Worm (Caenorhabditis elegans) whole organism, early embryonic: Measurements from ENCODE around the gene abu-6.

Experiments
- B0310.2 ChIP-seq: sonication (generic microtip); optimal IDR thresholded peaks from 2 replicates; lab custom pipeline; 2016; ENCODE audit warnings: mild to moderate bottlenecking, missing genetic modification characterization, missing compliant biosample characterization
- F13C5.2 ChIP-seq: sonication (generic microtip); optimal IDR thresholded peaks from 2 replicates; lab custom pipeline; 2017; ENCODE audit warnings: mild to moderate bottlenecking, missing genetic modification characterization, inconsistent platforms, missing compliant biosample characterization
- aly-1 ChIP-seq: sonication (generic microtip); optimal IDR thresholded peaks from 2 replicates; lab custom pipeline; 2016; ENCODE audit warnings: missing genetic modification characterization, missing compliant biosample characterization
- ama-1 ChIP-seq: fragments of 150-350 bp; optimal IDR thresholded peaks from 2 replicates; lab custom pipeline; 2014
- ceh-13 ChIP-seq: fragments of 200-800 bp; sonication (Bioruptor generic); optimal IDR thresholded peaks from 2 replicates; lab custom pipeline; 2018; ENCODE audit warnings: mild to moderate bottlenecking, missing genetic modification characterization, missing compliant biosample characterization
- ceh-36 ChIP-seq: sonication (generic microtip); optimal IDR thresholded peaks from 2 replicates; lab custom pipeline; 2016; ENCODE audit warnings: missing genetic modification characterization, inconsistent platforms, missing compliant biosample characterization
- ets-7 ChIP-seq: sonication (generic microtip); optimal IDR thresholded peaks from 2 replicates; lab custom pipeline; 2016; ENCODE audit warnings: missing genotype, missing genetic modification characterization, missing compliant biosample characterization
- flt-1 ChIP-seq: fragments of 200-800 bp; sonication (Bioruptor generic); IDR thresholded peaks from 2 replicates; pipeline ENCODE4 v1.3.6; 2022; ENCODE audit warnings: missing genetic modification characterization, missing compliant biosample characterization
- hmbx-1 ChIP-seq: sonication (generic microtip); optimal IDR thresholded peaks from 2 replicates; lab custom pipeline; 2016; ENCODE audit warnings: mild to moderate bottlenecking, missing genetic modification characterization, missing compliant biosample characterization
- hmg-4 ChIP-seq: fragments of 200-800 bp; sonication (Bioruptor generic); optimal IDR thresholded peaks from 2 replicates; lab custom pipeline; 2018; ENCODE audit warnings: mild to moderate bottlenecking, missing genetic modification characterization, missing compliant biosample characterization
- hnd-1 ChIP-seq: sonication (generic microtip); optimal IDR thresholded peaks from 2 replicates; lab custom pipeline; 2016; ENCODE audit warnings: missing genetic modification characterization, missing compliant biosample characterization
- pes-1 ChIP-seq: fragments of 200-800 bp; sonication (Bioruptor generic); IDR thresholded peaks from 2 replicates; pipeline ENCODE4 v1.3.6; 2022; ENCODE audit warnings: missing genetic modification reagents, missing genetic modification characterization, missing compliant biosample characterization
- scrt-1 ChIP-seq: fragments of 200-800 bp; sonication (Bioruptor generic); IDR thresholded peaks from 2 replicates; pipeline ENCODE4 v1.3.6; 2022; ENCODE audit warnings: missing genetic modification characterization, missing compliant biosample characterization
- sea-1 ChIP-seq: fragments of 200-800 bp; sonication (Bioruptor generic); conservative IDR thresholded peaks from 2 replicates; pipeline ENCODE4 v1.3.6; 2022; ENCODE audit warnings: missing genetic modification characterization, missing compliant biosample characterization
- tbx-11 ChIP-seq: fragments of 200-800 bp; sonication (Bioruptor generic); IDR thresholded peaks from 2 replicates; pipeline ENCODE4 v1.3.6; 2022; ENCODE audit warnings: missing genetic modification characterization, missing compliant biosample characterization
- tbx-37 ChIP-seq: fragments of 200-800 bp; sonication (Bioruptor generic); conservative IDR thresholded peaks from 2 replicates; pipeline ENCODE4 v1.3.6; 2022; ENCODE audit warnings: missing genetic modification reagents, missing genetic modification characterization, missing compliant biosample characterization
- tra-4 ChIP-seq: sonication (generic microtip); optimal IDR thresholded peaks from 2 replicates; lab custom pipeline; 2017; ENCODE audit warnings: missing genetic modification characterization, missing compliant biosample characterization

Gene abu-6

DNA sequence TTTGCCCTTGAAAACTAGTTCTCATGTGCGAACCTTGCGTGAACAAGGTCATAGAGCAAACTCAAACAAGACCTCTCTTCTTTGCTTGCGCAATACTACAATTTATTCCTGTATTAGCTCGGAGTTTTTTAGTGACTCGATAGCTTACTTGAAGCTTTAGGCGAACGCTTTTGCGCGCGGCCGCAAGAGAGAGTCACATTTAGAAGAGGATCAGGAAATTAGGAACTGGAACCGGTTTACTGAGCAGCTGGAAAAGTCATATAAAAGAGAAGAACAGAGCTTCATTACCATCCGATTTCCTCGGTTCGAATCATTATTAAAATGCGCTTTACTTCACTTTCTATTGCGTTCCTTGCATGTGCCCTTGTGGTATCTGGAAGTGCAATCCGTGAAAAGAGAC is 3.4 kb downstream of the abu-6 start, which contains the start of gene abu-15:
Gene abu-15 (plus strand): TSS at position 301 of the 400 bp plus-strand sequence.
- TF ChIP-seq ceh-36 (tag; lab: Kevin White, UChicago): no peak
- TF ChIP-seq ama-1 (lab: Kevin White, UChicago): no peak
- no peak for TF ChIP-seq sea-1 (GFP tag; lab: Robert Waterston, UW)
- TF ChIP-seq F13C5.2 (tag; lab: Kevin White, UChicago): no peak
- no peak for TF ChIP-seq flt-1
- TF ChIP-seq tbx-37 (GFP tag; lab: Robert Waterston, UW): no peak
- no peak for TF ChIP-seq hmg-4 (GFP tag; lab: Kevin White, UChicago)
- no peak for TF ChIP-seq pes-1 (GFP tag; lab: Robert Waterston, UW)
- TF ChIP-seq ets-7 (tag; lab: Kevin White, UChicago): no peak
- TF ChIP-seq tbx-11: no peak
- TF ChIP-seq scrt-1 (GFP tag; lab: Robert Waterston, UW): no peak

DNA sequence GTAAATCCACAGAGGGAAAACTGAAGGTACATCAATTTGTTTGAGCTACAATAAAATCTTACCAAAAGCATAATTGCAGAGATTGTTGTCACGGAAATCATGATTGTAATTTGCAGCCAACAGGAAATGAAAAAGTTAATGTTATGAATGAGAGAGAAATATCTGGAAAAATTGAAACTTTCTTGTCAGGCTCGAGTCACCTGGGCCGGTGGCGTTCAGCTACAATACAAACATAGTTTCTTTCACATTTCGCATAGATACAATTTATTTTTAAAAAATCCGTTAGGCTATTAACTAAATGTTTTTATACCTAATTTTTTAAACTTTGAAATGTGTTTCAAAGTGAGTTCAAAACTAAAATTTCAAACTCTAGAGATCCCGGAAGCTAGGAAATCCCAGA is 4.0 kb downstream of the abu-6 start, which contains the start of gene srx-39:
Gene srx-39 (minus strand): TSS at position 101 of the 400 bp plus-strand sequence.
- TF ChIP-seq B0310.2 (tag; lab: Kevin White, UChicago) (no peak), pes-1 (GFP tag; lab: Robert Waterston, UW) (no peak), hnd-1 (tag; lab: Kevin White, UChicago) (no peak), F13C5.2 (tag; lab: Kevin White, UChicago) (no peak), ets-7 (tag; lab: Kevin White, UChicago) (no peak)

DNA sequence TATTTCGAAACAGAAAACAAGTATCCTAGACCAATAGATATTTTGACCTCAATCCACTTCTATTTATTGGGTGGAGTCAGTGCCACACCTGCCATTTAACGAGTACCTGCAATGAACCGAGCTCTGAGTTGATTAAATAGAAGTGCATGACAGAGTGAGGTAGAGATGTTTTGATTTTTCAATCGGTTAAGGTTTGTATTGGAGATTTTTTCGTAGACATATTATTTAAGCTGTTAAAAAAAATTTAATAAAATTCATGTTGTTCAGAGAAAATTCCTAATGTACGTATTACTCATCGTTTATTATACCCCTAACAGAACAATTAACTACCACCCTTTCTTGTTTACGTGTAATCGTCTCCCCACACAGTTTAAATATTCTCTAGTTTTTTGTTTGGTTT is 6.2 kb downstream of the abu-6 start, which contains the start of gene srx-38:
Gene srx-38 (minus strand): TSS at position 101 of the 400 bp plus-strand sequence.
- TF ChIP-seq hmbx-1 (tag; lab: Kevin White, UChicago): no peak
- TF ChIP-seq pes-1 (GFP tag; lab: Robert Waterston, UW): no peak
- TF ChIP-seq tra-4 (tag; lab: Kevin White, UChicago): no peak
- no peak for TF ChIP-seq B0310.2 (tag; lab: Kevin White, UChicago)
- TF ChIP-seq ceh-13 (GFP tag; lab: Kevin White, UChicago): no peak
- TF ChIP-seq scrt-1 (GFP tag; lab: Robert Waterston, UW): no peak
- no peak for TF ChIP-seq ets-7 (tag; lab: Kevin White, UChicago)
- TF ChIP-seq aly-1: no peak
- no peak for TF ChIP-seq F13C5.2 (tag; lab: Kevin White, UChicago)

DNA sequence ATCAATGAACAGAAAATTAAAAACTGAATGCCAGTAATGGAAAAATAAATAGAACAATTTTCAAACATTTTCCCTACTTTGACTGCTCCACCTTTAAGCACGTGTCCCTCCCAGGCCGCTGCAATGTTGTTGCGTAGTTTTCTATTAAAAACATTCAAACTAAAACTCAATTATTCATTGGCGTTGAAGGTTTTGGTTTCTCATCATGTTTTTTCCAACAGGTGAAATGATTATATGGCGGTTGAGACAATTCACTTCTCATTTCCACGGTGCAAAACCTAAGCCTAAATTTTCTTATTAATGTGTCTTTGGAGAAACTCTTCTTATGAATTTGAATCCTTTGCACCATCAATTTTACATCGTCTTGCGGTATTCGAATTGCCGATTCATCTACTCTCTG is 10.8 kb downstream of the abu-6 start, which contains the start of gene srh-130:
Gene srh-130 (plus strand): TSS at position 301 of the 400 bp plus-strand sequence.
- TF ChIP-seq aly-1: no peak
- TF ChIP-seq hnd-1 (tag; lab: Kevin White, UChicago): no peak
- TF ChIP-seq ama-1 (lab: Kevin White, UChicago): no peak
- TF ChIP-seq tra-4 (tag; lab: Kevin White, UChicago): no peak
- no peak for TF ChIP-seq scrt-1 (GFP tag; lab: Robert Waterston, UW)
- no peak for TF ChIP-seq B0310.2 (tag; lab: Kevin White, UChicago)
- TF ChIP-seq pes-1 (GFP tag; lab: Robert Waterston, UW): no peak

DNA sequence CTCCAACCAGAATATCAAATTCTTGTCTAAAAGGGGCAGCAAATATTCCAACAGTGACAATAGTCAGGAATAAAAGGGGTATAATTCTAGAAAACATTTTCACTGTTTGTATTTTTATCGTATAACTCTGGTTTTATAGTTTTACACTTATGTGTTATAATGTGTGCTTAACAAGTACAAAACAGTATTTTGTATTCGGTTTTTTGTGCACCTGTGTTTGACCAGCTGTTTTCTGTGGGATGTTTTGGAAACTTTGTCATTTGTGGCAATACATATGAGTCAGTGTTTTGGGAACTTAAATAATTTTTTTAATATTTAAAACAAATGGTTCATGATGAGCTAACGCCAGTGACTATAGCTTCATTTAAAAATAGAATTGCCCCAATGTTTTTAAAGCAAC is 15.3 kb downstream of the abu-6 start, which contains the start of gene F14F9.6:
Gene F14F9.6 (minus strand): TSS at position 101 of the 400 bp plus-strand sequence.
- no peak for TF ChIP-seq ceh-36 (tag; lab: Kevin White, UChicago)
- TF ChIP-seq flt-1: no peak
- no peak for TF ChIP-seq ets-7 (tag; lab: Kevin White, UChicago)
- no peak for TF ChIP-seq aly-1
- no peak for TF ChIP-seq sea-1 (GFP tag; lab: Robert Waterston, UW)
- no peak for TF ChIP-seq hmg-4 (GFP tag; lab: Kevin White, UChicago)
- TF ChIP-seq tbx-11: no peak
- TF ChIP-seq F13C5.2 (tag; lab: Kevin White, UChicago): no peak
- TF ChIP-seq pes-1 (GFP tag; lab: Robert Waterston, UW): no peak
- no peak for TF ChIP-seq hnd-1 (tag; lab: Kevin White, UChicago)
- no peak for TF ChIP-seq ceh-13 (GFP tag; lab: Kevin White, UChicago)
- no peak for TF ChIP-seq tbx-37 (GFP tag; lab: Robert Waterston, UW)
- TF ChIP-seq B0310.2 (tag; lab: Kevin White, UChicago): no peak
- TF ChIP-seq hmbx-1 (tag; lab: Kevin White, UChicago): no peak

DNA sequence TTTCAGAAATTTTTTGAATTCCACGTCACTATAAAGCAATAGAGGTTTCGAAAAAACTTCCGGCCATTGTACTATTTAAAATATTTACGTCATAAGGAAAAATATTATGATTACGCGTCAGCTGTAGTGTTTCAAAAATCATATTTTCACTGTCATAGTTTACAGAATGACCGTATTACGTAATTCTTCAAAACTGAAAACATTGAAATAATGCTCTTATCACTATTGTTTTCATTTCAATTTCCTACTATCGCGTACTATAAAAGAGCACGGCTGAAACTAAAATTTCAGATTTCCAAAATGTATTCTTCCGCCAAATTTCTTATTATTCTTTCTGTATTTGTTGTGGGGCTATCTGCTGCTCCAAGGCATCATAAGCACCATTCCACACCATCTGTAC is 17.2 kb downstream of the abu-6 start, which contains the start of gene F14F9.2:
Gene F14F9.2 (plus strand): TSS at position 301 of the 400 bp plus-strand sequence.
- TF ChIP-seq hnd-1 (tag; lab: Kevin White, UChicago) (no peak), pes-1 (GFP tag; lab: Robert Waterston, UW) (no peak), hmbx-1 (tag; lab: Kevin White, UChicago) (no peak), tra-4 (tag; lab: Kevin White, UChicago) (no peak), scrt-1 (GFP tag; lab: Robert Waterston, UW) (no peak)

DNA sequence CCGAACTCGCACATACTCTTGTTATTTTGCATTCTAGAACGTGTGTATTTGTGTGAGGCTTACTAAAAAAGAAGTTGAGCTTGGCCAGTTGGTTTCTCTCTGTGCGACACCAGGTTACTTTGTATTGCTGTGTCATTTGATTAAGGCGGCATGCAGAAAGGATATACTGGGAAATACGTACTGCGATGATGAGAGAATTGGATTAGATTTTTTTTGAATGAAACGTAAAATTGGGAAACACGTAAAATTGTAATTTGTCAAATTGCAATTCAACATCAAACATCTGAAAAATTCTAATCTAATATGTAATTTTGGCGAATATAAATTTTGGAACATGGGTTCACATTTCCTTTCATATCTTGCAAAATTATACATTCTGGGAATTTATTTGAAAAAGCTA is 17.9 kb downstream of the abu-6 start, which contains the start of gene srh-129:
Gene srh-129 (minus strand): TSS at position 101 of the 400 bp plus-strand sequence.
- no peak for TF ChIP-seq ceh-13 (GFP tag; lab: Kevin White, UChicago)

DNA sequence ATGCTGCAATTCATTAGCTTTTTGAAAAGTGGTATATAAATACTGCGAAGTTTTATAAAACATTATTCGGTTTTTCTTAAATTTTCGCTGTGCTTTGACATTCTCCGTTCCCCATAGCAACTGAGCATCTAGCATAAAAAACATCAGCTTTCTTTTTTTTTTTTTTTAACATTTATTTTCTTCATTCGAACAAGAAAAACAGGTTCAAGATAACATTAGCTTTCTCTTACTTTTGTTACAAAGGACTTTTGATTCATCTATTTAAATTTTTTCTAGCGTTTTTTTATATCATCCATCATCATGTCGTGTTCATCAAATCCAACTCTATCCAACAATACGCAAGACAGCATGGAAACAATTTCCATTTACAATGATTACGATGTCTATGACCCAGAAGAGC is 23.8 kb downstream of the abu-6 start, which contains the start of gene F14F9.3:
Gene F14F9.3 (plus strand): TSS at position 301 of the 400 bp plus-strand sequence.
- TF ChIP-seq B0310.2 (tag; lab: Kevin White, UChicago) (no peak), ets-7 (tag; lab: Kevin White, UChicago) (no peak), tbx-11 (no peak), hmg-4 (GFP tag; lab: Kevin White, UChicago) (no peak), sea-1 (GFP tag; lab: Robert Waterston, UW) (no peak), ceh-13 (GFP tag; lab: Kevin White, UChicago) (no peak), ceh-36 (tag; lab: Kevin White, UChicago) (no peak), hnd-1 (tag; lab: Kevin White, UChicago) (no peak), ama-1 (lab: Kevin White, UChicago) (no peak)
